Worm (Caenorhabditis elegans): Measurements from ENCODE around the gene alg-2.
"Not testable (repeated sequence)": the region's sequence is repeated elsewhere in the genome, so short reads cannot be mapped to it uniquely, and the experiment has no call there.

- TF ChIP-seq dao-5, him-1, W03F9.2 (tag; optimal IDR thresholded peaks at IDR 0.05): not testable (repeated sequence)
Observed at ce11 chrII:850567-850966, 22.4 kb upstream of the alg-2 start, which contains the start of gene F28A10.5.
